Worm (Caenorhabditis elegans): ENCODE results near the gene Y41C4A.12.

The Y41C4A.12 gene

DNA sequence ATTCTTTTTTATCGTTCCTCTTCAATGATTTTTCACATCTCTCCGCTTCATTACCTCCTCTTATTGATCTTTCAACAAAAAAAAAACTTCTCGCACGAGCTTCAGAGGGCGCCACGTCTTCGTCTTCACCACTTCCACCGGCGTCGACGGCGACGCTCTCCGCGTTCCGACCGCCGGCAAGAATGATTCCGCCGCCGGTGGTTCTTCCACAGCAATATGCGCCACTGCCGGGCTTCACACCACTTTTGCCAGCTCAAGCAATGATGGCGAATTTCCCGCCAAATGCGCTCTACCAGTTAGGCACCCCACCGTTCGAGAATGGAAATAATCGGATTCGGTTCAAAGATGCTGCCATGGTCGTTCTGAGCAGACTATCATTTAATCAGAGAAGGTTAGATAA, 43.5 kb downstream of the Y41C4A.12 start:
- TF ChIP-seq ZK337.2 (GFP tag; IDR thresholded peaks at IDR 0.05) (no peak), unc-62 (GFP tag; optimal IDR thresholded peaks at IDR 0.05 in 1 of 2) (peak in 1 of 2 experiments; percentile 5), unc-62 (tag; optimal IDR thresholded peaks at IDR 0.05) (no peak), set-16 (GFP tag; IDR thresholded peaks at IDR 0.05) (peak; percentile 88), egl-43 (GFP tag; IDR thresholded peaks at IDR 0.05) (peak; percentile 32; the same call in 1 of the 2 replicates), nhr-237 (tag; optimal IDR thresholded peaks at IDR 0.05) (no peak)

DNA sequence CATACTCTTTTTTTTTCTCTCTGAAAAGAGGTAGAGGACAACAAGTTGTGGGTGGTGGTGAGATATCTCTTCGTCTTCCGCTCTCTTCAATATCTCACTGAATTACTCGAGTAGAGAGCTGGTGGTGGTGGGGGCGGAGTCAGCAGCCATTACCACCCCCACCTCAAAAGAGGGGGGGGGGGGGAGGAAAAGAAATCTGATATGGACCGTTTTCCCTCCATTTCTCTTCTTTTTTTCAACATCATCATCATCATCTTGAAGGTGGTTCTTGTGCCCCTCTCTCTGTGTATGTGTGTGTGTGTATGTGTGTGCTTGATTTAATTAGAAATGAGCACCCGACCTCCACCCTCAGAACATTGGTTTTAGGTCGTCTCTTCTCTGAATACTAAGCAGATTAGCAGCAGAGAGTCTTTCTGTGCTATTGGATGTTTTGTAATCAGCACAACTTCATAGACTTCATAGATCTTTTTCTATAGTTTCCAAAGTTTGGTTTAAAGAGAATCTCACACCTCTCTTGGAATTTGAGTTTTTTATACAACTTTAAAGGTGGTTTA, 45.0 kb downstream of the Y41C4A.12 start:
- no peak for TF ChIP-seq spr-1 (tag; optimal IDR thresholded peaks at IDR 0.05)
- TF ChIP-seq ZK337.2 (GFP tag; IDR thresholded peaks at IDR 0.05): peak; percentile 67; the same call in 1 of the 2 replicates
- no peak for TF ChIP-seq rbr-2 (tag; optimal IDR thresholded peaks at IDR 0.05)
- TF ChIP-seq nhr-25 (tag; optimal IDR thresholded peaks at IDR 0.05; ENCODE audit: borderline replicate concordance, insufficient read depth): no peak
- peak; percentile 37 for TF ChIP-seq set-16 (GFP tag; IDR thresholded peaks at IDR 0.05)
- no peak for TF ChIP-seq ceh-28 (tag; optimal IDR thresholded peaks at IDR 0.05)
- TF ChIP-seq tra-1 (GFP tag; IDR thresholded peaks at IDR 0.05): no peak
- TF ChIP-seq aly-2 (tag; optimal IDR thresholded peaks at IDR 0.05): no peak
- no peak for TF ChIP-seq mxl-3 (GFP tag; optimal IDR thresholded peaks at IDR 0.05)
- no peak for TF ChIP-seq ama-1 (optimal IDR thresholded peaks at IDR 0.05)
- TF ChIP-seq dpl-1 (GFP tag; optimal IDR thresholded peaks at IDR 0.05): no peak
- no peak for TF ChIP-seq lin-15B (tag; optimal IDR thresholded peaks at IDR 0.05)
- no peak for TF ChIP-seq egl-27 (tag; optimal IDR thresholded peaks at IDR 0.05)
- TF ChIP-seq saeg-2 (GFP tag; IDR thresholded peaks at IDR 0.05): no peak
- TF ChIP-seq egl-43 (GFP tag; IDR thresholded peaks at IDR 0.05): peak; percentile 68; the same call in 1 of the 2 replicates
- no peak for TF ChIP-seq mep-1 (tag; optimal IDR thresholded peaks at IDR 0.05)
- no peak for TF ChIP-seq dmd-8 (GFP tag; IDR thresholded peaks at IDR 0.05)
- no peak for TF ChIP-seq madf-5 (GFP tag; IDR thresholded peaks at IDR 0.05)
- TF ChIP-seq T26A8.4 (GFP tag; IDR thresholded peaks at IDR 0.05): no peak
- no peak for TF ChIP-seq daf-16 (GFP tag; optimal IDR thresholded peaks at IDR 0.05)
- no peak for TF ChIP-seq daf-16 (tag; optimal IDR thresholded peaks at IDR 0.05)
- no peak for TF ChIP-seq nhr-77 (tag; optimal IDR thresholded peaks at IDR 0.05)
- no peak for TF ChIP-seq ceh-20 (GFP tag; IDR thresholded peaks at IDR 0.05)

ce11 chrIII:11680514-11680913, 46.0 kb downstream of the Y41C4A.12 start:
- no peak for TF ChIP-seq snpc-1.2 (GFP tag; IDR thresholded peaks at IDR 0.05)
- TF ChIP-seq fkh-10 (GFP tag; optimal IDR thresholded peaks at IDR 0.05): no peak
- peak; percentile 95 for TF ChIP-seq aha-1 (tag)
- TF ChIP-seq nhr-237 (tag; optimal IDR thresholded peaks at IDR 0.05): no peak
- no peak for TF ChIP-seq Y105C5A.15 (GFP tag; IDR thresholded peaks at IDR 0.05)
- TF ChIP-seq nhr-6 (tag; optimal IDR thresholded peaks at IDR 0.05): no peak
- TF ChIP-seq mes-2 (tag; optimal IDR thresholded peaks at IDR 0.05; ENCODE audit: poor library complexity, severe bottlenecking): no peak

All from whole organism, L4 larva.